Worm (Caenorhabditis elegans): Measurements from ENCODE around the gene Y116F11B.6.

Y116F11B.6 gene

ce11 chrV:19814833-19815232, 30.9 kb downstream of the Y116F11B.6 start, which contains the start of gene daf-28:
Gene daf-28, plus strand, starts transcription at chrV:19815133.
- TF ChIP-seq nhr-23 (tag; optimal IDR thresholded peaks at IDR 0.05) (no peak), nhr-67 (tag; optimal IDR thresholded peaks at IDR 0.05) (no peak), nfya-1 (tag; optimal IDR thresholded peaks at IDR 0.05; ENCODE audit: insufficient read depth) (no peak)

ce11 chrV:19805548-19805947, 40.2 kb downstream of the Y116F11B.6 start:
- TF ChIP-seq elt-1 (tag; optimal IDR thresholded peaks at IDR 0.05) (no peak), tbx-2 (tag; optimal IDR thresholded peaks at IDR 0.05) (no peak), lin-15B (tag; optimal IDR thresholded peaks at IDR 0.05) (no peak), ztf-4 (tag; optimal IDR thresholded peaks at IDR 0.05) (no peak), aly-2 (tag; optimal IDR thresholded peaks at IDR 0.05) (no peak), ceh-28 (tag; optimal IDR thresholded peaks at IDR 0.05) (no peak), nhr-12 (tag; optimal IDR thresholded peaks at IDR 0.05) (no peak), mml-1 (tag; optimal IDR thresholded peaks at IDR 0.05) (no peak), nhr-237 (tag; optimal IDR thresholded peaks at IDR 0.05) (no peak), daf-12 (tag; optimal IDR thresholded peaks at IDR 0.05) (no peak), skn-1 (tag; optimal IDR thresholded peaks at IDR 0.05) (no peak), elt-3 (tag; optimal IDR thresholded peaks at IDR 0.05) (no peak), fkh-10 (GFP tag; optimal IDR thresholded peaks at IDR 0.05) (no peak), ceh-9 (tag; optimal IDR thresholded peaks at IDR 0.05) (no peak), mdl-1 (tag; optimal IDR thresholded peaks at IDR 0.05) (no peak), elt-2 (tag; optimal IDR thresholded peaks at IDR 0.05) (no peak), ama-1 (optimal IDR thresholded peaks at IDR 0.05) (no peak)

- TF ChIP-seq fos-1 (tag; optimal IDR thresholded peaks at IDR 0.05): no peak
- TF ChIP-seq R02D3.7 (tag; optimal IDR thresholded peaks at IDR 0.05): no peak
- no peak for TF ChIP-seq lsy-12 (tag; optimal IDR thresholded peaks at IDR 0.05)
- no peak for TF ChIP-seq ceh-9 (tag; optimal IDR thresholded peaks at IDR 0.05)
- no peak for TF ChIP-seq pqm-1 (tag; optimal IDR thresholded peaks at IDR 0.05)
- no peak for TF ChIP-seq zag-1 (tag; optimal IDR thresholded peaks at IDR 0.05)
- no peak for TF ChIP-seq unc-62 (GFP tag; optimal IDR thresholded peaks at IDR 0.05)
- no peak for TF ChIP-seq lin-39 (tag; optimal IDR thresholded peaks at IDR 0.05)
- TF ChIP-seq ztf-4 (tag; optimal IDR thresholded peaks at IDR 0.05): no peak
These were observed 43.0 kb downstream of the Y116F11B.6 start for ce11 chrV:19802797-19803196.

ce11 chrV:19801033-19801432, 44.7 kb downstream of the Y116F11B.6 start, which contains the start of gene Y116F11B.2:
Gene Y116F11B.2, minus strand, starts transcription at chrV:19801133.
- TF ChIP-seq ceh-16 (tag; optimal IDR thresholded peaks at IDR 0.05): no peak
- TF ChIP-seq lin-39 (tag; optimal IDR thresholded peaks at IDR 0.05): no peak
- no peak for TF ChIP-seq mdl-1 (tag; optimal IDR thresholded peaks at IDR 0.05)
- no peak for TF ChIP-seq sea-2 (GFP tag; optimal IDR thresholded peaks at IDR 0.05)
- TF ChIP-seq ztf-4 (tag; optimal IDR thresholded peaks at IDR 0.05): no peak
- TF ChIP-seq hmg-11 (tag; optimal IDR thresholded peaks at IDR 0.05): no peak
- TF ChIP-seq skn-1 (tag; optimal IDR thresholded peaks at IDR 0.05): no peak
- TF ChIP-seq egl-27 (tag; optimal IDR thresholded peaks at IDR 0.05): no peak
- no peak for TF ChIP-seq pha-4 (tag; optimal IDR thresholded peaks at IDR 0.05)
- no peak for TF ChIP-seq nhr-23 (tag; optimal IDR thresholded peaks at IDR 0.05)
- TF ChIP-seq fos-1 (tag; optimal IDR thresholded peaks at IDR 0.05): no peak
- no peak for TF ChIP-seq egl-5 (tag; optimal IDR thresholded peaks at IDR 0.05)
- TF ChIP-seq aly-2 (tag; optimal IDR thresholded peaks at IDR 0.05): no peak

- TF ChIP-seq ceh-28 (tag; optimal IDR thresholded peaks at IDR 0.05) (no peak), lin-15B (tag; optimal IDR thresholded peaks at IDR 0.05) (no peak)
These were observed 50.8 kb downstream of the Y116F11B.6 start, which contains the start of gene M162.7 for ce11 chrV:19794931-19795330. Gene M162.7, minus strand, starts transcription at chrV:19795031.
